Fruit fly (Drosophila melanogaster) whole organism, embryonic: ENCODE data around the gene gig.

Experiments
- ATbp ChIP-seq: fragments of 200-800 bp; sonication (Bioruptor generic); optimal IDR thresholded peaks from 2 replicates; lab custom pipeline; 2017; ENCODE audit warnings: missing biosample characterization, mild to moderate bottlenecking, missing genetic modification characterization, missing genetic modification reagents
- Atf-2 ChIP-seq: fragments of 200-800 bp; sonication (Bioruptor generic); optimal IDR thresholded peaks from 2 replicates; lab custom pipeline; 2016; ENCODE audit warnings: missing biosample characterization, missing genetic modification characterization
- BtbVII ChIP-seq: fragments of 200-800 bp; sonication (Bioruptor generic); optimal IDR thresholded peaks from 3 replicates; lab custom pipeline; 2017; ENCODE audit warnings: missing biosample characterization, mild to moderate bottlenecking, missing genetic modification characterization
- CG10209 ChIP-seq: fragments of 200-800 bp; sonication (Bioruptor generic); optimal IDR thresholded peaks from 3 replicates; lab custom pipeline; 2017; ENCODE audit warnings: missing biosample characterization, mild to moderate bottlenecking, missing genetic modification characterization, missing genetic modification reagents
- CG10543 ChIP-seq: fragments of 200-800 bp; sonication (Bioruptor generic); optimal IDR thresholded peaks from 3 replicates; lab custom pipeline; 2017; ENCODE audit warnings: missing biosample characterization, mild to moderate bottlenecking, missing genetic modification characterization, moderate library complexity
- CG11093 ChIP-seq: fragments of 200-800 bp; sonication (Bioruptor generic); IDR thresholded peaks from 3 replicates; pipeline ENCODE4 v1.3.6; 2022; ENCODE audit warnings: missing biosample characterization, missing genetic modification characterization
- CG11398 ChIP-seq: fragments of 200-800 bp; sonication (Bioruptor generic); optimal IDR thresholded peaks from 2 replicates; lab custom pipeline; 2016; ENCODE audit warnings: missing biosample characterization, missing genetic modification characterization
- CG11695 ChIP-seq: fragments of 200-800 bp; sonication (Bioruptor generic); IDR thresholded peaks from 3 replicates; pipeline ENCODE4 v1.3.6; 2022; ENCODE audit warnings: missing biosample characterization, missing genetic modification characterization
- CG12391 ChIP-seq: fragments of 200-800 bp; sonication (Bioruptor generic); optimal IDR thresholded peaks from 3 replicates; lab custom pipeline; 2018; ENCODE audit warnings: missing biosample characterization, mild to moderate bottlenecking, missing genetic modification characterization, moderate library complexity
- CG12769 ChIP-seq: fragments of 200-800 bp; sonication (Bioruptor generic); optimal IDR thresholded peaks from 2 replicates; lab custom pipeline; 2019; ENCODE audit warnings: missing biosample characterization, mild to moderate bottlenecking, missing genetic modification characterization, moderate library complexity
- CG12942 ChIP-seq: fragments of 200-800 bp; sonication (Bioruptor generic); optimal IDR thresholded peaks from 3 replicates; lab custom pipeline; 2016; ENCODE audit warnings: missing biosample characterization, missing genetic modification characterization
- CG13123 ChIP-seq: fragments of 200-800 bp; sonication (Bioruptor generic); optimal IDR thresholded peaks from 2 replicates; lab custom pipeline; 2016; ENCODE audit warnings: missing biosample characterization, missing genetic modification characterization
- CG13424 ChIP-seq: fragments of 200-800 bp; sonication (Bioruptor generic); optimal IDR thresholded peaks from 2 replicates; lab custom pipeline; 2019; ENCODE audit warnings: missing biosample characterization, mild to moderate bottlenecking, missing genetic modification characterization, moderate library complexity
- CG1529 ChIP-seq: fragments of 200-800 bp; sonication (Bioruptor generic); optimal IDR thresholded peaks from 3 replicates; lab custom pipeline; 2018; ENCODE audit warnings: missing biosample characterization, missing genetic modification characterization
- CG16813 ChIP-seq: fragments of 200-800 bp; sonication (Bioruptor generic); IDR thresholded peaks from 3 replicates; pipeline ENCODE4 v1.3.6; 2022; ENCODE audit warnings: missing biosample characterization, missing genetic modification characterization; ENCODE audit not compliant: partially characterized antibody
- CG3995 ChIP-seq: fragments of 200-800 bp; sonication (Bioruptor generic); optimal IDR thresholded peaks from 3 replicates; lab custom pipeline; 2016; ENCODE audit warnings: missing biosample characterization, missing genetic modification characterization
- CG6813 ChIP-seq: fragments of 200-800 bp; sonication (Bioruptor generic); optimal IDR thresholded peaks from 2 replicates; lab custom pipeline; 2017; ENCODE audit warnings: missing biosample characterization, missing genetic modification characterization, mild to moderate bottlenecking, moderate library complexity, missing genetic modification reagents
- CHES-1-like ChIP-seq: fragments of 200-800 bp; sonication (Bioruptor generic); optimal IDR thresholded peaks from 2 replicates; lab custom pipeline; 2016; ENCODE audit warnings: missing biosample characterization, missing genetic modification characterization
- D ChIP-seq, 2 experiments: fragments of 200-800 bp in 1 of 2; fragments of >200 bp in 1 of 2; sonication (Bioruptor generic) in 1 of 2; optimal IDR thresholded peaks; 2 replicates in 1 of 2; 3 replicates in 1 of 2; lab custom pipeline; 2017; ENCODE audit warnings: mild to moderate bottlenecking in 1 of 2, missing biosample characterization in 1 of 2, missing genetic modification characterization in 1 of 2, missing genetic modification reagents in 1 of 2
- D19B ChIP-seq: fragments of 200-800 bp; sonication (Bioruptor generic); optimal IDR thresholded peaks from 2 replicates; lab custom pipeline; 2017; ENCODE audit warnings: missing biosample characterization, mild to moderate bottlenecking, missing genetic modification characterization
- Dll ChIP-seq: fragments of 200-800 bp; sonication (Bioruptor generic); IDR thresholded peaks from 4 replicates; pipeline ENCODE4 v1.3.6; 2022; ENCODE audit warnings: missing biosample characterization, missing genetic modification characterization; ENCODE audit not compliant: partially characterized antibody
- E2f2 ChIP-seq: fragments of 200-800 bp; sonication (Bioruptor generic); IDR thresholded peaks from 2 replicates; pipeline ENCODE4 v1.3.6; 2022; ENCODE audit warnings: missing biosample characterization, missing genetic modification characterization
- Elba2 ChIP-seq: fragments of 200-800 bp; sonication (Bioruptor generic); optimal IDR thresholded peaks from 3 replicates; lab custom pipeline; 2016; ENCODE audit warnings: missing biosample characterization, missing genetic modification characterization
- HLH4C ChIP-seq: fragments of 200-800 bp; sonication (Bioruptor generic); IDR thresholded peaks from 3 replicates; pipeline ENCODE4 v1.3.6; 2022; ENCODE audit warnings: missing biosample characterization, missing genetic modification characterization; ENCODE audit not compliant: partially characterized antibody
- HLH54F ChIP-seq: fragments of 200-800 bp; sonication (Bioruptor generic); optimal IDR thresholded peaks from 3 replicates; lab custom pipeline; 2016; ENCODE audit warnings: missing biosample characterization, missing genetic modification characterization
- Hmr ChIP-seq: fragments of 200-800 bp; sonication (Bioruptor generic); optimal IDR thresholded peaks from 3 replicates; lab custom pipeline; 2017; ENCODE audit warnings: mild to moderate bottlenecking, missing biosample characterization, missing genetic modification reagents, missing genetic modification characterization
- Hsf ChIP-seq: fragments of 200-800 bp; sonication (Bioruptor generic); optimal IDR thresholded peaks from 3 replicates; lab custom pipeline; 2016; ENCODE audit warnings: missing biosample characterization, missing genetic modification characterization
- Lim3 ChIP-seq: fragments of 200-800 bp; sonication (Bioruptor generic); IDR thresholded peaks from 2 replicates; pipeline ENCODE4 v1.3.6; 2022; ENCODE audit warnings: missing biosample characterization, missing genetic modification characterization
- Med ChIP-seq: fragments of 200-800 bp; sonication (Bioruptor generic); peaks from one replicate; lab custom pipeline; 2016; ENCODE audit warnings: missing biosample characterization, missing genetic modification characterization, mild to moderate bottlenecking, inconsistent platforms, moderate library complexity
- Trl ChIP-seq, 3 experiments: fragments of >200 bp in 2 of 3; fragments of 200-800 bp in 1 of 3; sonication (Bioruptor generic) in 1 of 3; optimal IDR thresholded peaks; 2 replicates in 1 of 3; 3 replicates in 2 of 3; lab custom pipeline; 2016 to 2017; ENCODE audit warnings: missing biosample characterization in 1 of 3, missing genetic modification characterization in 1 of 3
- Vsx1 ChIP-seq: fragments of 200-800 bp; sonication (Bioruptor generic); optimal IDR thresholded peaks from 2 replicates; lab custom pipeline; 2017; ENCODE audit warnings: missing biosample characterization, mild to moderate bottlenecking, missing genetic modification characterization, missing genetic modification reagents
- bigmax ChIP-seq: fragments of 200-800 bp; sonication (Bioruptor generic); optimal IDR thresholded peaks from 2 replicates; lab custom pipeline; 2018; ENCODE audit warnings: missing biosample characterization, mild to moderate bottlenecking, missing genetic modification characterization
- bsh ChIP-seq, 2 experiments: fragments of 200-800 bp; sonication (Bioruptor generic); optimal IDR thresholded peaks; 2 replicates each; lab custom pipeline; 2017 to 2018; ENCODE audit warnings: mild to moderate bottlenecking in 2 of 2, missing biosample characterization in 2 of 2, missing genetic modification characterization in 2 of 2, moderate library complexity in 1 of 2
- cas ChIP-seq: fragments of 200-800 bp; sonication (Bioruptor generic); IDR thresholded peaks from 2 replicates; pipeline ENCODE4 v1.3.6; 2022; ENCODE audit warnings: missing biosample characterization, missing genetic modification characterization
- cato ChIP-seq: fragments of 200-800 bp; sonication (Bioruptor generic); optimal IDR thresholded peaks from 2 replicates; lab custom pipeline; 2016; ENCODE audit warnings: missing biosample characterization, missing genetic modification characterization, borderline replicate concordance
- dmrt11E ChIP-seq: fragments of 200-800 bp; sonication (Bioruptor generic); optimal IDR thresholded peaks from 3 replicates; lab custom pipeline; 2018; ENCODE audit warnings: missing biosample characterization, mild to moderate bottlenecking, missing genetic modification characterization, moderate library complexity
- emc ChIP-seq: fragments of 200-800 bp; sonication (Bioruptor generic); optimal IDR thresholded peaks from 2 replicates; lab custom pipeline; 2016; ENCODE audit warnings: missing biosample characterization, missing genetic modification characterization
- ewg ChIP-seq: fragments of 200-800 bp; sonication (Bioruptor generic); optimal IDR thresholded peaks from 3 replicates; lab custom pipeline; 2017; ENCODE audit warnings: mild to moderate bottlenecking, missing biosample characterization, missing genetic modification reagents, missing genetic modification characterization
- jing ChIP-seq: fragments of 200-800 bp; sonication (Bioruptor generic); optimal IDR thresholded peaks from 2 replicates; lab custom pipeline; 2018; ENCODE audit warnings: missing biosample characterization, mild to moderate bottlenecking, missing genetic modification characterization
- kni ChIP-seq: fragments of 200-800 bp; sonication (Bioruptor generic); optimal IDR thresholded peaks from 3 replicates; lab custom pipeline; 2017; ENCODE audit warnings: mild to moderate bottlenecking, missing biosample characterization, missing genetic modification reagents, missing genetic modification characterization
- lola ChIP-seq, 3 experiments: fragments of >200 bp in 2 of 3; fragments of 200-800 bp in 1 of 3; sonication (Bioruptor generic) in 1 of 3; optimal IDR thresholded peaks; 2 replicates each; lab custom pipeline; 2017 to 2019; ENCODE audit warnings: missing biosample characterization in 3 of 3, missing genetic modification characterization in 3 of 3, mild to moderate bottlenecking in 1 of 3, moderate library complexity in 1 of 3
- onecut ChIP-seq: fragments of 200-800 bp; sonication (Bioruptor generic); IDR thresholded peaks from 2 replicates; pipeline ENCODE4 v1.3.6; 2022; ENCODE audit warnings: missing biosample characterization, missing genetic modification characterization
- rib ChIP-seq: fragments of 200-800 bp; sonication (Bioruptor generic); IDR thresholded peaks from 2 replicates; pipeline ENCODE4 v1.3.6; 2022; ENCODE audit warnings: missing biosample characterization, missing genetic modification characterization
- slou ChIP-seq: fragments of 200-800 bp; sonication (Bioruptor generic); optimal IDR thresholded peaks from 3 replicates; lab custom pipeline; 2016; ENCODE audit warnings: missing biosample characterization, missing genetic modification characterization
- tio ChIP-seq: fragments of 200-800 bp; sonication (Bioruptor generic); optimal IDR thresholded peaks from 2 replicates; lab custom pipeline; 2017; ENCODE audit warnings: missing biosample characterization, missing genetic modification characterization, inconsistent platforms
- tna ChIP-seq: fragments of 200-800 bp; sonication (Bioruptor generic); IDR thresholded peaks from 2 replicates; pipeline ENCODE4 v1.3.6; 2022; ENCODE audit warnings: missing biosample characterization, missing genetic modification characterization; ENCODE audit not compliant: partially characterized antibody
- tx ChIP-seq: fragments of 200-800 bp; sonication (Bioruptor generic); optimal IDR thresholded peaks from 2 replicates; lab custom pipeline; 2016; ENCODE audit warnings: missing biosample characterization, missing genetic modification characterization
- usp ChIP-seq: fragments of >200 bp; optimal IDR thresholded peaks from 2 replicates; lab custom pipeline; 2017; ENCODE audit warnings: missing biosample characterization, missing genetic modification characterization

Gene gig

dm6 chr3L:20185206-20185868 lies 56.4 kb downstream of the gig start (continued):
- TF ChIP-seq onecut (GFP tag; lab: Robert Waterston, UW) (no peak), CG12391 (peak; percentile 60), CG16813 (GFP tag; lab: Robert Waterston, UW) (no peak), CG3995 (GFP tag; lab: Kevin White, UChicago) (no peak), HLH54F (peak; percentile 71), emc (GFP tag; lab: Kevin White, UChicago) (no peak), E2f2 (GFP tag; lab: Robert Waterston, UW) (peak; percentile 44), CG6813 (GFP tag; lab: Kevin White, UChicago) (no peak), cato (GFP tag; lab: Kevin White, UChicago) (peak; percentile 58), CG1529 (GFP tag; lab: Kevin White, UChicago) (no peak), Med (GFP tag; lab: Kevin White, UChicago) (peak; percentile 87), bsh (GFP tag; optimal IDR thresholded peaks at IDR 0.05; lab: Kevin White, UChicago) (peak in 1 of 2 experiments; percentile 34), CG11695 (GFP tag; lab: Robert Waterston, UW) (0 out of 3 replicates have a peak, but pooled peaks have one; percentile 34), ATbp (GFP tag; lab: Kevin White, UChicago) (peak; percentile 29), dmrt11E (tag; lab: Kevin White, UChicago) (no peak), lola (GFP tag; optimal IDR thresholded peaks at IDR 0.05; lab: Kevin White, UChicago) (no peak), CG10209 (GFP tag; lab: Kevin White, UChicago) (peak; percentile 67), D19B (GFP tag; lab: Kevin White, UChicago) (no peak), Lim3 (GFP tag; lab: Robert Waterston, UW) (no peak), tx (peak; percentile 16), usp (no peak), BtbVII (GFP tag; lab: Kevin White, UChicago) (peak; percentile 40), CG12769 (tag; lab: Kevin White, UChicago) (peak; percentile 49), CG10543 (GFP tag; lab: Kevin White, UChicago) (peak; percentile 43), CHES-1-like (peak; percentile 47), Dll (GFP tag; lab: Robert Waterston, UW) (no peak), D (optimal IDR thresholded peaks at IDR 0.05; lab: Kevin White, UChicago) (no peak), D (GFP tag; optimal IDR thresholded peaks at IDR 0.05; lab: Kevin White, UChicago) (no peak), HLH4C (peak; percentile 21; the same call in 1 of the 3 replicates), Elba2 (GFP tag; lab: Kevin White, UChicago) (no peak), Vsx1 (GFP tag; lab: Kevin White, UChicago) (no peak), rib (no peak), CG13424 (tag; lab: Kevin White, UChicago) (peak; percentile 69), tna (GFP tag; lab: Robert Waterston, UW) (no peak), tio (GFP tag; lab: Kevin White, UChicago) (peak; percentile 80), slou (no peak), Atf-2 (GFP tag; lab: Kevin White, UChicago) (peak; percentile 18), ewg (GFP tag; lab: Kevin White, UChicago) (peak; percentile 32), CG13123 (GFP tag; lab: Kevin White, UChicago) (peak; percentile 37), bigmax (GFP tag; lab: Kevin White, UChicago) (no peak), CG11398 (GFP tag; lab: Kevin White, UChicago) (no peak), Hmr (GFP tag; lab: Kevin White, UChicago) (peak; percentile 85), CG12942 (peak; percentile 23), Trl (optimal IDR thresholded peaks at IDR 0.05; lab: Kevin White, UChicago) (no peak), Trl (GFP tag; optimal IDR thresholded peaks at IDR 0.05; lab: Kevin White, UChicago) (peak; percentile 0), CG11093 (GFP tag; lab: Robert Waterston, UW) (no peak), cas (GFP tag; lab: Robert Waterston, UW) (no peak), kni (GFP tag; lab: Kevin White, UChicago) (no peak), Hsf (peak; percentile 71), jing (GFP tag; lab: Kevin White, UChicago) (no peak)
